Worm (Caenorhabditis elegans) whole organism, L2 larva: ENCODE measurements around the gene D1005.6.

ENCODE experiments used
- F13H6.1 ChIP-seq: sonication (generic microtip); optimal IDR thresholded peaks from 2 replicates; lab custom pipeline; 2016; ENCODE audit warnings: missing genetic modification characterization, missing compliant biosample characterization
- lin-11 ChIP-seq: fragments of 150-350 bp; sonication (generic microtip); optimal IDR thresholded peaks from 2 replicates; lab custom pipeline; 2014; ENCODE audit warnings: missing biosample characterization, missing genetic modification characterization, inconsistent platforms, mixed read lengths
- lin-39 ChIP-seq: fragments of 150-350 bp; optimal IDR thresholded peaks from 2 replicates; lab custom pipeline; 2014; ENCODE audit warnings: missing biosample characterization, missing genetic modification reagents, missing genetic modification characterization
- mbf-1 ChIP-seq: sonication (generic microtip); optimal IDR thresholded peaks from 2 replicates; lab custom pipeline; 2017; ENCODE audit warnings: missing biosample characterization, missing genetic modification characterization
- skn-1 ChIP-seq: sonication (generic microtip); optimal IDR thresholded peaks from 2 replicates; lab custom pipeline; 2017; ENCODE audit warnings: missing biosample characterization, missing genetic modification characterization
- unc-39 ChIP-seq: fragments of 150-350 bp; optimal IDR thresholded peaks from 2 replicates; lab custom pipeline; 2014; ENCODE audit warnings: missing biosample characterization, missing genetic modification characterization
- ztf-11 ChIP-seq: sonication (generic microtip); optimal IDR thresholded peaks from 2 replicates; lab custom pipeline; 2017; ENCODE audit warnings: missing biosample characterization, missing genetic modification characterization

DNA sequence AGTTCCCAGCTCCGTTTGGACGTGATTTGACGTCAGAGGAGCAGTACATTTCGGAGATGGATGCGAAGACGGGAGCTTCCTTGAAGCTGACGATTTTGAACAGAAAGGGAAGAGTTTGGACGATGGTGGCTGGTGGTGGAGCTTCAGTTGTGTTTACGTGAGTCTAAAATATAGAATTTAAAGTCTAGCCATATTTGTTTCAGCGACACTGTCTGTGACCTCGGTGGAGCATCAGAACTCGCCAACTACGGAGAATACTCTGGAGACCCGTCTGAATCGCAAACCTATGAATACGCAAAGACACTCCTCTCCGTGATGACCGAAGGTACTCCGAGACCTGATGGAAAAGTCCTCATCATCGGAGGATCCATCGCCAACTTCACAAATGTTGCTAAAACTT lies 16.0 kb upstream of the D1005.6 start:
- no peak for TF ChIP-seq ztf-11
- TF ChIP-seq skn-1 (tag; lab: Kevin White, UChicago) = no peak
- no peak for TF ChIP-seq lin-39 (tag; lab: Kevin White, UChicago)
- no peak for TF ChIP-seq unc-39 (tag; lab: Kevin White, UChicago)
- no peak for TF ChIP-seq lin-11
- no peak for TF ChIP-seq F13H6.1
- TF ChIP-seq mbf-1 = no peak
